Fruit fly (Drosophila melanogaster): Measurements from ENCODE around the gene CG34250.

The CG34250 gene

DNA sequence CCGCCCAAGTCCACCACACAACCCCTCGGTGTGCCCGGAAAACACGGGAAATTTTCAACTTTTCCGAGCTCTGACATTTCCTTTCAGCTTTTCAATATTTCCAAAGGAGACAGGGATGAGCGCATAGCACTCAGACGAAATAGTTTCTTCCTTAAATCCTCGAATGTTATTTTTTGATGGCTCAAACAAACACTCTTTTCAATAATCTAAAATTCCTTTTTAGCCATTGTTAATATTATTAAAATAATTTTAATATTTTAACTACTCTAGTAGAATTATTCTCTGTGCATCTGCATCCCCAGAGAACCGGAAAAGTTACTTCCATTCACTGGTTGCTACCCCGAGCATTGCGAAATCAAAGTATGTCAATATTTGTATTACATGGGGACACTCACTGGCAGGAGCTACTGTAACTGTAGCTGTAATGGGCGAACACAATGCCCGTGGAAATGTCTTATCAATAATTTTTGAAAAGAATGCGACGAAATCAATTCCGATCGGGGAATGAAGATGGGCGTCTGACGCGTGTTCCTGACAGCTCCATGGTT lies 18.3 kb upstream of the CG34250 start (continued):
- peak; percentile 17 for TF ChIP-seq CG1233 (GFP tag; optimal IDR thresholded peaks at IDR 0.05)
- TF ChIP-seq tap (tag; optimal IDR thresholded peaks at IDR 0.05), result peak; percentile 13
- no peak for TF ChIP-seq so (GFP tag; IDR thresholded peaks at IDR 0.05)
- no peak for TF ChIP-seq D (optimal IDR thresholded peaks at IDR 0.05)
- peak; percentile 8 for TF ChIP-seq D (GFP tag; optimal IDR thresholded peaks at IDR 0.05)
- TF ChIP-seq lab (GFP tag; optimal IDR thresholded peaks at IDR 0.05), result peak; percentile 47
- TF ChIP-seq CG6689 (GFP tag; IDR thresholded peaks at IDR 0.05), result peak; percentile 53; the same call in 1 of the 2 replicates
- no peak for TF ChIP-seq gsb-n (tag; optimal IDR thresholded peaks at IDR 0.05)
- TF ChIP-seq sim (GFP tag; IDR thresholded peaks at IDR 0.05), result 0 out of 2 replicates have a peak, but pooled peaks have one; percentile 28
- TF ChIP-seq Atf3 (GFP tag; optimal IDR thresholded peaks at IDR 0.05), result no peak
- TF ChIP-seq zf30C (GFP tag; optimal IDR thresholded peaks at IDR 0.05), result peak; percentile 42
- peak; percentile 12 for TF ChIP-seq CG17385 (GFP tag; optimal IDR thresholded peaks at IDR 0.05)
- TF ChIP-seq CG6254 (GFP tag; optimal IDR thresholded peaks at IDR 0.05), result peak; percentile 32
- TF ChIP-seq Ssrp (tag; optimal IDR thresholded peaks at IDR 0.05), result peak; percentile 40
- peak; percentile 38 for TF ChIP-seq dmrt99B (tag; optimal IDR thresholded peaks at IDR 0.05)
- TF ChIP-seq cato (GFP tag; optimal IDR thresholded peaks at IDR 0.05; ENCODE audit: borderline replicate concordance), result no peak
- TF ChIP-seq CG9727 (GFP tag; optimal IDR thresholded peaks at IDR 0.05), result peak; percentile 36
- peak; percentile 16 for TF ChIP-seq CG15269 (tag; optimal IDR thresholded peaks at IDR 0.05)
- no peak for TF ChIP-seq CG16863 (GFP tag; optimal IDR thresholded peaks at IDR 0.05)
- TF ChIP-seq CG33557 (GFP tag; optimal IDR thresholded peaks at IDR 0.05), result peak; percentile 9
- TF ChIP-seq pros (GFP tag; optimal IDR thresholded peaks at IDR 0.05), result peak; percentile 50
- peak in 1 of 2 experiments; percentile 57 for TF ChIP-seq bsh (GFP tag; optimal IDR thresholded peaks at IDR 0.05)
- peak; percentile 51 for TF ChIP-seq CG18262 (tag; optimal IDR thresholded peaks at IDR 0.05)
- TF ChIP-seq vvl (GFP tag; IDR thresholded peaks at IDR 0.05), result 0 out of 2 replicates have a peak, but pooled peaks have one; percentile 16
- TF ChIP-seq CG12769 (tag; optimal IDR thresholded peaks at IDR 0.05), result no peak
- TF ChIP-seq CG17361 (GFP tag; IDR thresholded peaks at IDR 0.05), result peak; percentile 34; the same call in 1 of the 3 replicates
- TF ChIP-seq CG14050 (GFP tag; IDR thresholded peaks at IDR 0.05), result no peak
- no peak for TF ChIP-seq Optix (GFP tag; IDR thresholded peaks at IDR 0.05)
- TF ChIP-seq Asciz (GFP tag; optimal IDR thresholded peaks at IDR 0.05), result peak; percentile 12
- peak; percentile 26 for TF ChIP-seq Fer1 (GFP tag; optimal IDR thresholded peaks at IDR 0.05)
- peak; percentile 52 for TF ChIP-seq D19A (tag; optimal IDR thresholded peaks at IDR 0.05)
- TF ChIP-seq CG12659 (GFP tag; optimal IDR thresholded peaks at IDR 0.05), result peak; percentile 6
- no peak for TF ChIP-seq CG17568 (GFP tag; optimal IDR thresholded peaks at IDR 0.05)
- peak; percentile 0 for TF ChIP-seq nerfin-1 (tag; optimal IDR thresholded peaks at IDR 0.05)
- no peak for TF ChIP-seq CG10274 (GFP tag; optimal IDR thresholded peaks at IDR 0.05)
- TF ChIP-seq PHDP (tag; optimal IDR thresholded peaks at IDR 0.05), result peak; percentile 26
- TF ChIP-seq CG8924 (tag; optimal IDR thresholded peaks at IDR 0.05), result peak; percentile 28
- no peak for TF ChIP-seq ham (GFP tag; IDR thresholded peaks at IDR 0.05)
- TF ChIP-seq CG8388 (GFP tag; optimal IDR thresholded peaks at IDR 0.05), result peak; percentile 43
- no peak for TF ChIP-seq bigmax (GFP tag; optimal IDR thresholded peaks at IDR 0.05)
- TF ChIP-seq sug (tag; optimal IDR thresholded peaks at IDR 0.05), result no peak
- TF ChIP-seq CG17359 (tag; optimal IDR thresholded peaks at IDR 0.05), result peak; percentile 30
- TF ChIP-seq mirr (GFP tag; optimal IDR thresholded peaks at IDR 0.05), result no peak
- TF ChIP-seq ci (GFP tag; IDR thresholded peaks at IDR 0.05), result 0 out of 3 replicates have a peak, but pooled peaks have one; percentile 36
- peak; percentile 42; the same call in 1 of the 2 replicates for TF ChIP-seq seq (GFP tag; IDR thresholded peaks at IDR 0.05)
- TF ChIP-seq CG12391 (tag; optimal IDR thresholded peaks at IDR 0.05), result peak; percentile 39
- TF ChIP-seq grau (tag; optimal IDR thresholded peaks at IDR 0.05), result peak; percentile 73
- peak; percentile 1 for TF ChIP-seq CG9437 (GFP tag; optimal IDR thresholded peaks at IDR 0.05)
- TF ChIP-seq CG14710 (tag; optimal IDR thresholded peaks at IDR 0.05), result peak; percentile 23
